Fruit fly (Drosophila melanogaster) S2 (cell line): Measurements from ENCODE around the gene Shal.

Experiments
- CG8478 ChIP-seq: fragments of >200 bp; optimal IDR thresholded peaks from 2 replicates; lab custom pipeline; 2018
- CTCF ChIP-seq, 2 experiments: fragments of >200 bp; optimal IDR thresholded peaks; 2 replicates each; lab custom pipeline; 2018

DNA sequence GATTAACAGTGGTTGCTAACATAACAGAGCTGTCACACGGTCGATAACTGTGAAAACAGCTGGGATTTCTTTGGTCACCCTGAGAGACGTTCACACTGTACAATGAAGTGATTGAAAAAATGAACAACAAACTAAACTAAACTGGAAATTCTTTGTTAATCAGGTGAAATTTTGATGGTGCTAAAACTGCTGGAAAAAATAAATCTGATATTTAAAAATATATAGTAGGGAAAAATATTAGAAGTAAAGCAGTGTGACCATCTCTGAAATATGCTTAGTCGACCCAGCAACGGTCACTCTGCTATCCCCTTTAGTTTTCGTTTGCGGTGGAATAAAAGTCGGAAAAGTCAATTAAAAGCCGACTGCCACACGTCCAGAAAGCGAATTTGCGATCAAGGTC is 1.6 kb upstream of the Shal start, which contains the start of the genes CG9231 and CG9330:
- TF ChIP-seq CG8478 (lab: Kevin White, UChicago) (no peak), CTCF (optimal IDR thresholded peaks at IDR 0.05; lab: Kevin White, UChicago) (no peak)
